Fruit fly (Drosophila melanogaster) whole organism, embryonic: ENCODE measurements around the gene CG43886.

Experiments used
- Ada2b ChIP-seq: fragments of 200-800 bp; sonication (Bioruptor generic); IDR thresholded peaks from 2 replicates; pipeline ENCODE4 v1.3.6; 2022; ENCODE audit warnings: missing biosample characterization, missing genetic modification characterization
- Aef1 ChIP-seq: fragments of 200-800 bp; sonication (Bioruptor generic); IDR thresholded peaks from 3 replicates; pipeline ENCODE4 v1.3.6; 2022; ENCODE audit warnings: missing biosample characterization, missing genetic modification characterization
- B-H1 ChIP-seq: fragments of 200-800 bp; sonication (Bioruptor generic); IDR thresholded peaks from 3 replicates; pipeline ENCODE4 v1.3.6; 2022; ENCODE audit warnings: missing biosample characterization, missing genetic modification characterization
- BEAF-32 ChIP-seq: fragments of 200-800 bp; sonication (Bioruptor generic); optimal IDR thresholded peaks from 3 replicates; lab custom pipeline; 2017; ENCODE audit warnings: missing biosample characterization, missing genetic modification characterization, mild to moderate bottlenecking, moderate library complexity, missing genetic modification reagents
- CG10462 ChIP-seq: fragments of 200-800 bp; sonication (Bioruptor generic); optimal IDR thresholded peaks from 2 replicates; lab custom pipeline; 2016; ENCODE audit warnings: missing biosample characterization, missing genetic modification characterization
- CG10654 ChIP-seq: fragments of 200-800 bp; sonication (Bioruptor generic); optimal IDR thresholded peaks from 2 replicates; lab custom pipeline; 2016; ENCODE audit warnings: missing biosample characterization, missing genetic modification characterization
- CG12299 ChIP-seq: fragments of 200-800 bp; sonication (Bioruptor generic); optimal IDR thresholded peaks from 2 replicates; lab custom pipeline; 2018; ENCODE audit warnings: missing biosample characterization, mild to moderate bottlenecking, missing genetic modification characterization
- CG12659 ChIP-seq: fragments of 200-800 bp; sonication (Bioruptor generic); optimal IDR thresholded peaks from 3 replicates; lab custom pipeline; 2017; ENCODE audit warnings: mild to moderate bottlenecking, missing biosample characterization, missing genetic modification reagents, missing genetic modification characterization
- CG17359 ChIP-seq: fragments of 200-800 bp; sonication (Bioruptor generic); optimal IDR thresholded peaks from 3 replicates; lab custom pipeline; 2018; ENCODE audit warnings: missing biosample characterization, mild to moderate bottlenecking, missing genetic modification characterization, moderate library complexity
- CG17385 ChIP-seq: fragments of 200-800 bp; sonication (Bioruptor generic); optimal IDR thresholded peaks from 3 replicates; lab custom pipeline; 2018; ENCODE audit warnings: missing biosample characterization, mild to moderate bottlenecking, missing genetic modification characterization
- CG17568 ChIP-seq: fragments of 200-800 bp; sonication (Bioruptor generic); optimal IDR thresholded peaks from 2 replicates; lab custom pipeline; 2018; ENCODE audit warnings: missing biosample characterization, mild to moderate bottlenecking, missing genetic modification characterization, moderate library complexity
- CG34376 ChIP-seq: fragments of 200-800 bp; sonication (Bioruptor generic); optimal IDR thresholded peaks from 2 replicates; lab custom pipeline; 2018; ENCODE audit warnings: missing biosample characterization, mild to moderate bottlenecking, missing genetic modification characterization
- CG3847 ChIP-seq: fragments of 200-800 bp; sonication (Bioruptor generic); IDR thresholded peaks from 2 replicates; pipeline ENCODE4 v1.3.6; 2022; ENCODE audit warnings: missing biosample characterization, missing genetic modification characterization
- CG6765 ChIP-seq: fragments of 200-800 bp; sonication (Bioruptor generic); optimal IDR thresholded peaks from 3 replicates; lab custom pipeline; 2017; ENCODE audit warnings: missing biosample characterization, mild to moderate bottlenecking, missing genetic modification characterization
- CG7963 ChIP-seq: fragments of 200-800 bp; sonication (Bioruptor generic); IDR thresholded peaks from 3 replicates; pipeline ENCODE4 v1.3.6; 2022; ENCODE audit warnings: missing biosample characterization, missing genetic modification characterization; ENCODE audit not compliant: partially characterized antibody
- CG8290 ChIP-seq, 3 experiments: fragments of 200-800 bp; sonication (Bioruptor generic); optimal IDR thresholded peaks; 2 replicates each; lab custom pipeline; 2016 to 2019; ENCODE audit warnings: missing biosample characterization in 3 of 3, missing genetic modification characterization in 3 of 3, mild to moderate bottlenecking in 2 of 3, moderate library complexity in 1 of 3
- CG8765 ChIP-seq: fragments of 200-800 bp; sonication (Bioruptor generic); IDR thresholded peaks from 2 replicates; pipeline ENCODE4 v1.3.6; 2022; ENCODE audit warnings: missing biosample characterization, missing genetic modification characterization
- Camta ChIP-seq: fragments of 200-800 bp; sonication (Bioruptor generic); optimal IDR thresholded peaks from 2 replicates; lab custom pipeline; 2016; ENCODE audit warnings: missing biosample characterization, missing genetic modification characterization
- H15 ChIP-seq: fragments of 200-800 bp; sonication (Bioruptor generic); IDR thresholded peaks from 3 replicates; pipeline ENCODE4 v1.3.6; 2022; ENCODE audit warnings: missing biosample characterization, missing genetic modification characterization
- HHEX ChIP-seq: fragments of 200-800 bp; sonication (Bioruptor generic); optimal IDR thresholded peaks from 3 replicates; lab custom pipeline; 2017; ENCODE audit warnings: missing biosample characterization, mild to moderate bottlenecking, missing genetic modification characterization, missing genetic modification reagents
- HmgD ChIP-seq: fragments of 200-800 bp; sonication (Bioruptor generic); optimal IDR thresholded peaks from 3 replicates; lab custom pipeline; 2016; ENCODE audit warnings: missing biosample characterization, missing genetic modification characterization
- Hmr ChIP-seq: fragments of 200-800 bp; sonication (Bioruptor generic); optimal IDR thresholded peaks from 3 replicates; lab custom pipeline; 2017; ENCODE audit warnings: mild to moderate bottlenecking, missing biosample characterization, missing genetic modification reagents, missing genetic modification characterization
- Hr39 ChIP-seq: fragments of >200 bp; optimal IDR thresholded peaks from 2 replicates; lab custom pipeline; 2017
- Med ChIP-seq: fragments of 200-800 bp; sonication (Bioruptor generic); peaks from one replicate; lab custom pipeline; 2016; ENCODE audit warnings: missing biosample characterization, missing genetic modification characterization, mild to moderate bottlenecking, inconsistent platforms, moderate library complexity
- Oli ChIP-seq: fragments of 200-800 bp; sonication (Bioruptor generic); optimal IDR thresholded peaks from 2 replicates; lab custom pipeline; 2018; ENCODE audit warnings: missing biosample characterization, mild to moderate bottlenecking, missing genetic modification characterization, moderate library complexity
- Sox102F ChIP-seq: fragments of 200-800 bp; sonication (Bioruptor generic); optimal IDR thresholded peaks from 2 replicates; lab custom pipeline; 2018; ENCODE audit warnings: missing biosample characterization, mild to moderate bottlenecking, missing genetic modification characterization, moderate library complexity
- Sry-β ChIP-seq: fragments of 200-800 bp; sonication (Bioruptor generic); optimal IDR thresholded peaks from 2 replicates; lab custom pipeline; 2018; ENCODE audit warnings: missing biosample characterization, mild to moderate bottlenecking, missing genetic modification characterization, moderate library complexity
- Sry-δ ChIP-seq: fragments of 200-800 bp; sonication (Bioruptor generic); optimal IDR thresholded peaks from 2 replicates; lab custom pipeline; 2016; ENCODE audit warnings: missing biosample characterization, missing genetic modification characterization
- Taf1 ChIP-seq: fragments of 200-800 bp; sonication (Bioruptor generic); IDR thresholded peaks from 2 replicates; pipeline ENCODE4 v1.3.6; 2022; ENCODE audit warnings: missing biosample characterization, missing genetic modification characterization
- Trl ChIP-seq, 3 experiments: fragments of >200 bp in 2 of 3; fragments of 200-800 bp in 1 of 3; sonication (Bioruptor generic) in 1 of 3; optimal IDR thresholded peaks; 2 replicates in 1 of 3; 3 replicates in 2 of 3; lab custom pipeline; 2016 to 2017; ENCODE audit warnings: missing biosample characterization in 1 of 3, missing genetic modification characterization in 1 of 3
- Vsx1 ChIP-seq: fragments of 200-800 bp; sonication (Bioruptor generic); optimal IDR thresholded peaks from 2 replicates; lab custom pipeline; 2017; ENCODE audit warnings: missing biosample characterization, mild to moderate bottlenecking, missing genetic modification characterization, missing genetic modification reagents
- ab ChIP-seq: fragments of 200-800 bp; sonication (Bioruptor generic); optimal IDR thresholded peaks from 2 replicates; lab custom pipeline; 2016; ENCODE audit warnings: missing biosample characterization, missing genetic modification characterization
- br ChIP-seq: fragments of >200 bp; optimal IDR thresholded peaks from 2 replicates; lab custom pipeline; 2017
- disco-r ChIP-seq: fragments of 200-800 bp; sonication (Bioruptor generic); optimal IDR thresholded peaks from 2 replicates; lab custom pipeline; 2016; ENCODE audit warnings: missing biosample characterization, missing genetic modification characterization
- gce ChIP-seq: fragments of 200-800 bp; sonication (Bioruptor generic); IDR thresholded peaks from 3 replicates; pipeline ENCODE4 v1.3.6; 2022; ENCODE audit warnings: missing biosample characterization, missing genetic modification characterization
- gcm2 ChIP-seq: fragments of 200-800 bp; sonication (Bioruptor generic); optimal IDR thresholded peaks from 2 replicates; lab custom pipeline; 2016; ENCODE audit warnings: missing biosample characterization, missing genetic modification characterization
- h ChIP-seq: fragments of >200 bp; optimal IDR thresholded peaks from 2 replicates; lab custom pipeline; 2017
- hth ChIP-seq: fragments of >200 bp; optimal IDR thresholded peaks from 2 replicates; lab custom pipeline; 2017; ENCODE audit warnings: inconsistent platforms
- knrl ChIP-seq: fragments of 200-800 bp; sonication (Bioruptor generic); IDR thresholded peaks from 3 replicates; pipeline ENCODE4 v1.3.6; 2022; ENCODE audit warnings: missing biosample characterization, missing genetic modification characterization; ENCODE audit not compliant: partially characterized antibody
- lmd ChIP-seq: fragments of 200-800 bp; sonication (Bioruptor generic); IDR thresholded peaks from 2 replicates; pipeline ENCODE4 v1.3.6; 2022; ENCODE audit warnings: missing biosample characterization, missing genetic modification characterization
- maf-S ChIP-seq: fragments of 200-800 bp; sonication (Bioruptor generic); optimal IDR thresholded peaks from 2 replicates; lab custom pipeline; 2016; ENCODE audit warnings: missing biosample characterization, missing genetic modification characterization
- nerfin-2 ChIP-seq: fragments of 200-800 bp; sonication (Bioruptor generic); IDR thresholded peaks from 2 replicates; pipeline ENCODE4 v1.3.6; 2022; ENCODE audit warnings: missing biosample characterization, missing genetic modification characterization; ENCODE audit not compliant: partially characterized antibody
- nom ChIP-seq: fragments of 200-800 bp; sonication (Bioruptor generic); optimal IDR thresholded peaks from 2 replicates; lab custom pipeline; 2017; ENCODE audit warnings: missing biosample characterization, missing genetic modification characterization, mild to moderate bottlenecking, moderate library complexity, missing genetic modification reagents
- odd ChIP-seq: fragments of 200-800 bp; sonication (Bioruptor generic); optimal IDR thresholded peaks from 2 replicates; lab custom pipeline; 2017; ENCODE audit warnings: missing biosample characterization, mild to moderate bottlenecking, missing genetic modification characterization
- otp ChIP-seq: fragments of 200-800 bp; sonication (Bioruptor generic); IDR thresholded peaks from 3 replicates; pipeline ENCODE4, ENCODE4 v1.3.6; 2022; ENCODE audit warnings: missing biosample characterization, missing genetic modification characterization
- pzg ChIP-seq: fragments of 200-800 bp; sonication (Bioruptor generic); optimal IDR thresholded peaks from 3 replicates; lab custom pipeline; 2018; ENCODE audit warnings: missing biosample characterization, mild to moderate bottlenecking, missing genetic modification characterization, moderate library complexity
- scrt ChIP-seq: fragments of 200-800 bp; sonication (Bioruptor generic); optimal IDR thresholded peaks from 2 replicates; lab custom pipeline; 2018; ENCODE audit warnings: missing biosample characterization, mild to moderate bottlenecking, missing genetic modification characterization, moderate library complexity
- sisA ChIP-seq: fragments of 200-800 bp; sonication (Bioruptor generic); IDR thresholded peaks from 2 replicates; pipeline ENCODE4 v1.3.6; 2022; ENCODE audit warnings: missing biosample characterization, missing genetic modification characterization
- sr ChIP-seq: fragments of 200-800 bp; sonication (Bioruptor generic); IDR thresholded peaks from 3 replicates; pipeline ENCODE4 v1.3.6; 2022; ENCODE audit warnings: missing biosample characterization, missing genetic modification characterization
- ttk ChIP-seq: fragments of 200-800 bp; sonication (Bioruptor generic); IDR thresholded peaks from 2 replicates; pipeline ENCODE4 v2.1.2; 2022; ENCODE audit warnings: missing biosample characterization, missing genetic modification characterization
- unpg ChIP-seq: fragments of 200-800 bp; sonication (Bioruptor generic); optimal IDR thresholded peaks from 3 replicates; lab custom pipeline; 2018; ENCODE audit warnings: missing biosample characterization, mild to moderate bottlenecking, missing genetic modification characterization, moderate library complexity
- zf30C ChIP-seq: fragments of 200-800 bp; sonication (Bioruptor generic); optimal IDR thresholded peaks from 3 replicates; lab custom pipeline; 2018; ENCODE audit warnings: missing biosample characterization, mild to moderate bottlenecking, missing genetic modification characterization

CG43886 gene

DNA sequence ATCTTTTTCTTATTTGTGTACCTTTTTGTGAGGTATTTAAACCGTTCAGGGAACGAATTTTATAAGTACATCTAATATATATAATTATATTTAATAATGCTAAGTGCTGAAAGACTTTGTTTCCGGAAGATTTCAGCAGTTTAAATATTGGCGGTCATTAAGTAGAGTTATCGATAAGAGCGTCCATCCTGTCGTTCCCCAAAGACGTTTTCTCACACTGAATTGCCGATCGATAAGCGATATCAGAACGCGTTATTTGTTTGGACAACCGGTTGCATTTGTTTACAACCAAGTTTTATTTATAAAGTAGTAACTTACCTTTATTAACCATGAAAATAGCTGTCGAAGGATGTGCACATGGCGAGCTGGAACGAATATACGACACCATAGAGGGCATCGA, 38.0 kb downstream of the CG43886 start, which contains the start of gene ldbr (continued):
- no peak for TF ChIP-seq gcm2
- no peak for TF ChIP-seq odd (GFP tag; lab: Kevin White, UChicago)
- peak; percentile 56 for TF ChIP-seq CG7963 (GFP tag; lab: Robert Waterston, UW)
- no peak for TF ChIP-seq sr (GFP tag; lab: Robert Waterston, UW)
- TF ChIP-seq ab (GFP tag; lab: Kevin White, UChicago), result no peak
- TF ChIP-seq h (lab: Kevin White, UChicago), result no peak
- TF ChIP-seq HmgD, result no peak
- no peak for TF ChIP-seq br
- no peak for TF ChIP-seq CG6765 (GFP tag; lab: Kevin White, UChicago)
- TF ChIP-seq maf-S (GFP tag; lab: Kevin White, UChicago), result no peak
- no peak for TF ChIP-seq CG8290 (GFP tag; optimal IDR thresholded peaks at IDR 0.05; lab: Kevin White, UChicago)
- no peak for TF ChIP-seq CG8290 (tag; optimal IDR thresholded peaks at IDR 0.05; lab: Kevin White, UChicago)
- TF ChIP-seq CG34376 (GFP tag; lab: Kevin White, UChicago), result peak; percentile 34
- TF ChIP-seq Taf1 (GFP tag; lab: Robert Waterston, UW), result no peak
- no peak for TF ChIP-seq Aef1 (GFP tag; lab: Robert Waterston, UW)
- TF ChIP-seq nerfin-2, result peak; percentile 52; the same call in 1 of the 2 replicates
- TF ChIP-seq Hr39 (lab: Kevin White, UChicago), result no peak
- peak; percentile 29 for TF ChIP-seq Sry-δ
- TF ChIP-seq pzg (GFP tag; lab: Kevin White, UChicago), result peak; percentile 64
- TF ChIP-seq Sox102F, result no peak
- no peak for TF ChIP-seq unpg
- no peak for TF ChIP-seq H15 (GFP tag; lab: Robert Waterston, UW)
- TF ChIP-seq B-H1, result no peak
- TF ChIP-seq BEAF-32 (GFP tag; lab: Kevin White, UChicago), result peak; percentile 38
- TF ChIP-seq nom (GFP tag; lab: Kevin White, UChicago), result no peak
- no peak for TF ChIP-seq CG12299 (tag; lab: Kevin White, UChicago)
- TF ChIP-seq zf30C (GFP tag; lab: Kevin White, UChicago), result no peak
- no peak for TF ChIP-seq hth
- no peak for TF ChIP-seq CG3847 (GFP tag; lab: Robert Waterston, UW)
- no peak for TF ChIP-seq Oli (tag; lab: Kevin White, UChicago)
- TF ChIP-seq Sry-β (GFP tag; lab: Kevin White, UChicago), result no peak
- no peak for TF ChIP-seq ttk
- TF ChIP-seq HHEX (GFP tag; lab: Kevin White, UChicago), result no peak
- TF ChIP-seq CG8765 (GFP tag; lab: Robert Waterston, UW), result no peak
- no peak for TF ChIP-seq CG10654 (GFP tag; lab: Kevin White, UChicago)
- TF ChIP-seq Vsx1 (GFP tag; lab: Kevin White, UChicago), result no peak
- no peak for TF ChIP-seq disco-r (GFP tag; lab: Kevin White, UChicago)
- no peak for TF ChIP-seq sisA (GFP tag; lab: Robert Waterston, UW)
- TF ChIP-seq Camta (GFP tag; lab: Kevin White, UChicago), result no peak
- no peak for TF ChIP-seq lmd
- no peak for TF ChIP-seq CG17359 (tag; lab: Kevin White, UChicago)
- TF ChIP-seq CG17568 (GFP tag; lab: Kevin White, UChicago), result no peak
- TF ChIP-seq Ada2b (GFP tag; lab: Robert Waterston, UW), result no peak
- no peak for TF ChIP-seq CG10462 (GFP tag; lab: Kevin White, UChicago)
- TF ChIP-seq Med (GFP tag; lab: Kevin White, UChicago), result peak; percentile 86
- TF ChIP-seq knrl (GFP tag; lab: Robert Waterston, UW), result no peak
- TF ChIP-seq Trl (optimal IDR thresholded peaks at IDR 0.05; lab: Kevin White, UChicago), result no peak
- TF ChIP-seq Trl (GFP tag; optimal IDR thresholded peaks at IDR 0.05; lab: Kevin White, UChicago), result no peak
- peak; percentile 40 for TF ChIP-seq CG12659 (GFP tag; lab: Kevin White, UChicago)
- TF ChIP-seq CG17385 (GFP tag; lab: Kevin White, UChicago), result peak; percentile 14
- no peak for TF ChIP-seq Hmr (GFP tag; lab: Kevin White, UChicago)
- peak; percentile 71 for TF ChIP-seq scrt (GFP tag; lab: Kevin White, UChicago)
- no peak for TF ChIP-seq otp (GFP tag; lab: Robert Waterston, UW)
- no peak for TF ChIP-seq gce
